Worm (Caenorhabditis elegans): ENCODE measurements around the gene ZC518.8.

Gene ZC518.8

DNA sequence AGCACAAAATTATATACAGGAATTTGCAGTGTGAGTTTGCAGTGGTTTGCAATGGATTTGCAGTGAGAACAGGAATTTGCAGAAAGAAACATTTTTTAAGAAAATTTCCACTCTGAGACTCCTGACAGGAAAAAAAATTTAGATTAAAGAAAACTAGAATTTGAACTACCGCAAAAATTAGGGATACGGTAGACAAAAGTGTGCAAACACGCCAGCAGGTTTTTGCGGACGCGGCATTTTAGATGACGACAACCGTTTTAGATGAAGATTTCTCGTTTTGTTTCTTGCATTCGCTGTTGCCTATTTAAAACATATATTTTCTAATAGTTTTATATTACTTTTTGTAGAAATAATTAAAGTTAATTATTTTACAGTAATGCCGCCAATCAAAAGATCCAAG lies 10.2 kb upstream of the ZC518.8 start, which contains the start of gene wdr-46 (continued):
- TF ChIP-seq arid-1 (GFP tag; conservative IDR thresholded peaks at IDR 0.05) (peak; percentile 86), F26F4.8 (GFP tag; conservative IDR thresholded peaks at IDR 0.05) (no peak), ZK337.2 (GFP tag; IDR thresholded peaks at IDR 0.05) (no peak), fkh-10 (GFP tag; optimal IDR thresholded peaks at IDR 0.05) (no peak), nhr-25 (tag; optimal IDR thresholded peaks at IDR 0.05; ENCODE audit: borderline replicate concordance, insufficient read depth) (peak; percentile 15)

ce11 chrIV:12371340-12371739 lies 9.6 kb upstream of the ZC518.8 start:
- TF ChIP-seq lin-13 (GFP tag; optimal IDR thresholded peaks at IDR 0.05) (no peak), lin-38 (GFP tag; IDR thresholded peaks at IDR 0.05) (peak; percentile 9; the same call in 1 of the 2 replicates), rbr-2 (tag; optimal IDR thresholded peaks at IDR 0.05) (no peak), Y48G9A.11 (GFP tag; IDR thresholded peaks at IDR 0.05) (0 out of 2 replicates have a peak, but pooled peaks have one; percentile 17), egl-27 (tag; optimal IDR thresholded peaks at IDR 0.05) (no peak), madf-5 (GFP tag; IDR thresholded peaks at IDR 0.05) (0 out of 4 replicates have a peak, but pooled peaks of 1 of the 2 experiments have one; percentile 7)

DNA sequence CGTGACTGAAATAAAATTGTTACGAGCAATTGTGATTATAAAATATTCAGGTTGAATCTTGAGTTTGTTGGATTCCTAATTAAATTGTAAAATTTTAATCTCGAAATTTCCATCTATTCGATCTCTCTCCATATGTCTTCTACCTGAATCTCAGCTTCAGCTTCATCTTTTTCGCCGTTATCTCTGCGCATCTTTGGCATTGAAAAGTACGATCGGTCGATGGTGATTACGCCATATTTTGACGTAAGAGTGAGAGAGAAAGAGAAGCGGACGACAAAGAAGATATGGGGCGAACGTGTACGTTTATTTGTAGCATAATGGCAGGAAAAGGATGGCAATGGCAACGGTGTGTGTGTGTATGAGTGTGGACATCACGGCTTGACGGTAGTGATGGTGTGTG lies 4.9 kb upstream of the ZC518.8 start:
- TF ChIP-seq nhr-48 (tag; optimal IDR thresholded peaks at IDR 0.05) (peak; percentile 13), mxl-3 (GFP tag; optimal IDR thresholded peaks at IDR 0.05) (peak; percentile 65), mep-1 (tag; optimal IDR thresholded peaks at IDR 0.05) (no peak), hlh-11 (tag; optimal IDR thresholded peaks at IDR 0.05) (peak; percentile 46), egl-27 (tag; optimal IDR thresholded peaks at IDR 0.05) (no peak), fos-1 (tag; optimal IDR thresholded peaks at IDR 0.05) (no peak), ceh-20 (GFP tag; IDR thresholded peaks at IDR 0.05) (no peak), T26A8.4 (GFP tag; IDR thresholded peaks at IDR 0.05) (peak; percentile 15), daf-16 (GFP tag; optimal IDR thresholded peaks at IDR 0.05) (no peak), daf-16 (tag; optimal IDR thresholded peaks at IDR 0.05) (no peak), saeg-2 (GFP tag; IDR thresholded peaks at IDR 0.05) (no peak), F37D6.2 (tag; optimal IDR thresholded peaks at IDR 0.05) (no peak), tag-97 (GFP tag; IDR thresholded peaks at IDR 0.05) (no peak)

DNA sequence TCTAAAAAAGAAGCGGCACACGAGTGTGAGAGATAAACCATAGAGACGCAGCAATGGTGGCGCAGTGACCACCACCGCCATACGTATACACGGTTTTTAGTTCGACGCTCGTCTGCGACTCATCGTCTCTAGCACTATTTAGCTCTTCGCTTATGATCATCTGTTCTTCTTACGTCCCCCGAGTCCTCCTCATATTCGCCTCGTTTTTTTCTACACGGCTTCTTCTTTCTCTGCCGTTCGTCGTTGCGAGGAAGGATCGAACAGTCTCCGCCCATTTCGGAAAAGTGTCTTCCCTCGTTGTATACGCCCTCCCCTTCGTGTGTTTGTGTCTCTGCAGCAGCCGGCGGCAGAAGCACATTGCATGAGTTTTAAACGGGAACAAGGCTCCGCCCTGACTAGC lies 3.3 kb upstream of the ZC518.8 start:
- no peak for TF ChIP-seq lir-3 (tag; optimal IDR thresholded peaks at IDR 0.05)
- no peak for TF ChIP-seq nhr-237 (tag; optimal IDR thresholded peaks at IDR 0.05)
- TF ChIP-seq attf-4 (tag; optimal IDR thresholded peaks at IDR 0.05): no peak
- no peak for TF ChIP-seq unc-39 (tag; optimal IDR thresholded peaks at IDR 0.05)
- peak; percentile 68 for TF ChIP-seq hlh-11 (tag; optimal IDR thresholded peaks at IDR 0.05)
- peak; percentile 35 for TF ChIP-seq fkh-10 (GFP tag; optimal IDR thresholded peaks at IDR 0.05)
- no peak for TF ChIP-seq daf-16 (GFP tag; optimal IDR thresholded peaks at IDR 0.05)
- TF ChIP-seq daf-16 (tag; optimal IDR thresholded peaks at IDR 0.05): peak; percentile 18
- TF ChIP-seq Y5F2A.4 (GFP tag; optimal IDR thresholded peaks at IDR 0.05): no peak
- peak in 1 of 2 experiments; percentile 18 for TF ChIP-seq hif-1 (tag; optimal IDR thresholded peaks at IDR 0.05)
- peak; percentile 43 for TF ChIP-seq hlh-30 (tag; optimal IDR thresholded peaks at IDR 0.05; ENCODE audit: insufficient read depth)
- peak; percentile 56; the same call in 1 of the 2 replicates for TF ChIP-seq hmg-1.1 (GFP tag; IDR thresholded peaks at IDR 0.05)
- TF ChIP-seq ceh-20 (GFP tag; IDR thresholded peaks at IDR 0.05): no peak
- TF ChIP-seq rbr-2 (tag; optimal IDR thresholded peaks at IDR 0.05): peak; percentile 18
- TF ChIP-seq F44E2.7 (GFP tag; IDR thresholded peaks at IDR 0.05): no peak
- no peak for TF ChIP-seq zip-2 (tag; optimal IDR thresholded peaks at IDR 0.05)
- 0 out of 2 replicates have a peak, but pooled peaks have one; percentile 10 for TF ChIP-seq egl-43 (GFP tag; IDR thresholded peaks at IDR 0.05)
- peak; percentile 19 for TF ChIP-seq mep-1 (tag; optimal IDR thresholded peaks at IDR 0.05)
- TF ChIP-seq mdl-1 (tag; optimal IDR thresholded peaks at IDR 0.05): peak in 1 of 2 experiments; percentile 38
- TF ChIP-seq aha-1 (tag): peak; percentile 65
- TF ChIP-seq T26A8.4 (GFP tag; IDR thresholded peaks at IDR 0.05): no peak; the same call in 1 of the 2 replicates
- peak; percentile 26 for TF ChIP-seq mxl-3 (GFP tag; optimal IDR thresholded peaks at IDR 0.05)
- 0 out of 2 replicates have a peak, but pooled peaks have one; percentile 6 for TF ChIP-seq dmd-6 (GFP tag; IDR thresholded peaks at IDR 0.05)
- TF ChIP-seq F10B5.3 (tag; optimal IDR thresholded peaks at IDR 0.05): no peak
- TF ChIP-seq mxl-2 (GFP tag; conservative IDR thresholded peaks at IDR 0.05): no peak
- no peak for TF ChIP-seq daf-12 (tag; optimal IDR thresholded peaks at IDR 0.05)
- peak; percentile 31 to 34 for TF ChIP-seq lsy-2 (tag; optimal IDR thresholded peaks at IDR 0.05)
- peak; percentile 8 for TF ChIP-seq dpl-1 (GFP tag; optimal IDR thresholded peaks at IDR 0.05)
- no peak for TF ChIP-seq nhr-11 (tag; optimal IDR thresholded peaks at IDR 0.05)
- TF ChIP-seq nhr-111 (GFP tag; optimal IDR thresholded peaks at IDR 0.05): no peak
- peak; percentile 26; the same call in 1 of the 2 replicates for TF ChIP-seq set-16 (GFP tag; IDR thresholded peaks at IDR 0.05)
- no peak for TF ChIP-seq egl-27 (tag; optimal IDR thresholded peaks at IDR 0.05)
